Worm (Caenorhabditis elegans) whole organism, L4/young adult: ENCODE results near the gene mans-4.
A peak's percentile ranks its signal among the peaks of the same experiment; 100 is the strongest.

Experiments used
- W03F9.2 ChIP-seq: fragments of 150-350 bp; optimal IDR thresholded peaks from 2 replicates; lab custom pipeline; 2014; ENCODE audit warnings: missing biosample characterization, missing genetic modification characterization
- dao-5 ChIP-seq: sonication (generic microtip); optimal IDR thresholded peaks from 2 replicates; lab custom pipeline; 2016; ENCODE audit warnings: missing genotype, missing genetic modification characterization, moderate library complexity, missing compliant biosample characterization
- him-1 ChIP-seq: sonication (generic microtip); optimal IDR thresholded peaks from 2 replicates; lab custom pipeline; 2016; ENCODE audit warnings: missing genotype, missing genetic modification reagents, missing genetic modification characterization, missing compliant biosample characterization

mans-4 gene

DNA sequence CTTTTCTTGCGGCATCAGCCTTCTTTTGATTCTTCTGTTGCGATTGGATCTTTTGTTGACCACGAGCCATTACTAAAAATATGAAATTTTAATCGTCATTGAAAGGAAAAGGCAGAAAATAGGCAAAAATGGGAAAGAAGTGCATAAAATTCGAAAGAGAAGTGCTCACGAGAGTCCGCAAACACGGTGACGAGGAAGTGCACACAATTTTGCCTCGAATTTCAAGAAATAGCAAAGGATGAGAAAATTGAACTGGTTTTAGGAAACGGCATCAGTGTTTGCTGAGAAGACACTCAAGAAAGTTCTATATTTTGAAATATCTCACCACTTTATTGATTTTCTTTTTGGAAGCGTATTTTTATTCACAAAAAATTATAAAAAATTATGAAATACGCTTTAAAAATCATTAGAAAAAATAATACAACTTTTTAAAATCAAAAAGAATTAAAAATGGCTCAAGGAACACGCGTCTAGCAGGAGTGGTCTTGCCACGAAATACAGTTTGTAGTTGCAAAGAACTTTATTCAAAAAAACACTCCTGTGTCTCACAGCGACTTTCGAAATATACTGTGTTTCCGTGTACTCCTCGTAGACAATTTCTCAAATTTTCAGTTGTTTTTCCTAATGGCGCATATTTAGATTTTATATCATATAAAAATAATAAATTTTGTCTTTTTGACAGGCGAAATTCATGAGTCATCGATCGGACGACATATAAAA lies 18.0 kb upstream of the mans-4 start, which contains the start of the genes znf-706 and cpna-3:
Gene znf-706 (minus strand): TSS at position 72 of the 720 bp plus-strand sequence.
Gene cpna-3 (plus strand): TSS at position 683 of the 720 bp plus-strand sequence.
- TF ChIP-seq dao-5 (tag; lab: Kevin White, UChicago) (no peak), W03F9.2 (tag; lab: Kevin White, UChicago) (peak; percentile 52)

DNA sequence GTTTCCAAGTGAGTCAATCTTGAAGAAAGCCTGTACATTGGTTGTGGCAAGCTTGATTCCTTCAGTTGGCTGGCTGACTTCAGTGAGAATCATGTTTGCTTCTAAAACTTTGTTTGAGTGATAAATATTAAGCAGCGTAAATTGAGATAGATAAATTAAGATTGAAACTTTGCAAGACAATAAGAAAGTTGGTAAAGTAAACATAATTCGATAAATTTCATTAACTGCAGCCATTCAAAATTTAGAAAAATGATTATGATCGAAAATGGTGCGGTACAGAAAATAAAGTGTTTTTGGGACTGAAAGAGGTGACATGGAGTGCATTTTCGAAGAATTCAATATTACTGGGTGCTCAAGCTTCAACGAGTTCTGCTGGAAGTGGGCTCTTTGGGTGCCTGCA lies 17.2 kb upstream of the mans-4 start, which contains the start of gene icln-1:
Gene icln-1 (minus strand): TSS at position 101 of the 400 bp plus-strand sequence.
- TF ChIP-seq him-1 (tag; lab: Kevin White, UChicago) = no peak
- TF ChIP-seq W03F9.2 (tag; lab: Kevin White, UChicago) = no peak
- TF ChIP-seq dao-5 (tag; lab: Kevin White, UChicago) = no peak

DNA sequence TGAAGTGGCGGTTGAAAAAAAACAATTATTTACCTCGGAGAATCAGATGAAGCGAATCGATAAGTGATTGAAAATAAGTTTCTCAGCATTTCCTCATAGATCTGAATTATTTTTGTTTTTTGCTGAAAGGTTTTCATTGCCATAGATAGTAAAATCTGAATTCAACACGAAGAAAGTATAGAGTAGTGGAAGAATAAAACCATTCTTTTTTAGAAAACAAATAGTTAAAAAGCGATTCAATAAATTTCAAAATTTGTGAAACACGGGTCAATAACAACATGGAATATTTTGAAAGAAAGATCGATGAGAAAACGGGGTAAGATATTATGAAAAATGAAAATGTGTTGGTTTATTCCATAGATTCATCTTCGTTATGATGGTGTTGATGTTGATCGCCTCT lies 16.0 kb upstream of the mans-4 start, which contains the start of gene mrpl-42:
Gene mrpl-42 (minus strand): TSS at position 101 of the 400 bp plus-strand sequence.
- TF ChIP-seq W03F9.2 (tag; lab: Kevin White, UChicago) (no peak), dao-5 (tag; lab: Kevin White, UChicago) (no peak), him-1 (tag; lab: Kevin White, UChicago) (no peak)

DNA sequence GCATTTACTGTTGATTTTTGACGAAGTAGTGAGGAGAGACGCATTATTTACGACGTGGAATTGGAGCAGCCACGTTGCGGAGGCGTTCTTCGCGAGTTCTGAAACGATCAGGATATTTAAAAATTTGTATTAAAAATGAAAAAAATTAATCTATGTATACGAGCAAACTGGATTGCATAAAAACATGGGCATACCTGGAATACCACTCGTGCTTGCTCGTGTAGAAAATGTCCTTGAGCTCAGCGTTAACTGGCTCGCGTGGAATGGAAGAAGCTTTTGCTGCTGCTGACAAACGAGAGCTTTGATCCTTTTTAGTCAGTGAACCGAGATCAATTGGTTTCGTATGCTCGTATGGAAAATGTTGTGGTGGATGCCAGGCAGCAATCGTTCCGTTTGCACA lies 15.6 kb upstream of the mans-4 start, which contains the start of gene lpl-1:
Gene lpl-1 (minus strand): TSS at position 101 of the 400 bp plus-strand sequence.
- TF ChIP-seq W03F9.2 (tag; lab: Kevin White, UChicago) = no peak
- TF ChIP-seq dao-5 (tag; lab: Kevin White, UChicago) = no peak
- no peak for TF ChIP-seq him-1 (tag; lab: Kevin White, UChicago)

DNA sequence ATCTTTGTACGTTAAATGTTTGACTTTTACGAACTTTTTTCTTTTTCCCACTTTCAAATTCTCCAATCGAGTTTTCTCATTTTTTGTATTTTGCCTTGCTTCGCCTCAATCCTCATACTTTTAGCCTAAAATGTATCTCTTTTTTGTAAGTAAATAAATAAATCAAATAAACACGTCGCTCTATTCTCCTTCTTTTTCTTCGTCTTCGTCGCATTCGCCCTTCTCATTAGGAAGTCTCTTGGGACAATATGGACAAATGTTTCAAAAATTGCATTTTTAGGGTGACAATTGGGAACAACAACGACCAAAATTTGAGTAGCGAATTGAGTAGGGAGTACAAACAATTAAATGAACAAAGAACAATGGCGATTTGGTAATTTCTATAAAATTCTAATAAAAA lies 13.6 kb upstream of the mans-4 start:
- TF ChIP-seq W03F9.2 (tag; lab: Kevin White, UChicago) = no peak
- peak; percentile 17 for TF ChIP-seq him-1 (tag; lab: Kevin White, UChicago)

DNA sequence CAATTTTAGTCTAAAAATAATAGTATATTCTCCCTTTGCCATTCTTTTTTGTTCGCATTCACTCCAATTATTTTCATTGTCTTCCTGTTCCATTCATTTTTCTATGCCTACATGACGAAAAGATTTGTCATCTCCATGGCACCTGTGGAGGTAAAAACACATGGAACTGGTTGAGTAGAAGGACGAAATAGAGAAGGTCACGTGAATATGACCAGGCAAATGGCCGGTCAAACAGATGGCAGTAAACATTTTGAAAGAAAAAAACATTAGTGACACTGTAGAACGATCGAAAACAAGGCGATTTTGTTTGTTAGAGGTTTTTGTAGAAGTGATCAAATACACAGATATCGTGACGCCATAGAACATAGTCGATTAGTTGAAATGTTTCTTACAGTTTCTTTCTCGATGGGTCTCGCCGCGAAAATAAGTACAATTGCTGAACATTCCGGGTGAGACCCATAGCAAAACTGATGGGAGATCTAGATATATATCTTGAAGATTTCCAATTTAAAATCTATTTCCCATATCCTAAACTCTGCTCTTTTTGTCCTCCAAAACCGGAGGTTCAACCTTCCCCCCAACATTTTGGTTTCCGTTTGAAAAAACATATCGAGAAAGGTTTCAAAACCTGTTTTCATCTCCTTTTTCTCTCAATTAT lies 12.3 kb upstream of the mans-4 start:
- TF ChIP-seq W03F9.2 (tag; lab: Kevin White, UChicago) (no peak), dao-5 (tag; lab: Kevin White, UChicago) (no peak), him-1 (tag; lab: Kevin White, UChicago) (no peak)

DNA sequence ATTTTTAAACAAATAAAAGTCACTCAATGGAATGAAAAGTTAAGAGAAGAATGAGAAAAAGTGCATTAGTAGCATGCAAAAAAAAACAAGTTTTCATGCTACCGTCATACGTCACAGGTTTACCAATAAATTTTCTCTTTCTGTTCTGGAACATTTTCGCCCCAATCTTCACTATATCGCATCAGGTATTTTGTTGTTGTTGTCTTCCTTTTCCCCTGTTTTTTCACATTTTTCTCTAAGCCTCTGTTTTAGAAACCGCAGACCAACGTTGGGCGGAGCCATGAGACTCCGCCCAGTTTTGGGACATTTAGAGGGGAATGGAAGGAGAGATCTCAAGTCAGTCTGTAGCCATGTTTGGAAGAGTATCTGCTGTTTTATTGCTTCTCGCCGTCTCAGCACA lies 9.9 kb upstream of the mans-4 start, which contains the start of gene msa-1:
Gene msa-1 (plus strand): TSS at position 301 of the 400 bp plus-strand sequence.
- TF ChIP-seq dao-5 (tag; lab: Kevin White, UChicago) (no peak), him-1 (tag; lab: Kevin White, UChicago) (no peak), W03F9.2 (tag; lab: Kevin White, UChicago) (no peak)

DNA sequence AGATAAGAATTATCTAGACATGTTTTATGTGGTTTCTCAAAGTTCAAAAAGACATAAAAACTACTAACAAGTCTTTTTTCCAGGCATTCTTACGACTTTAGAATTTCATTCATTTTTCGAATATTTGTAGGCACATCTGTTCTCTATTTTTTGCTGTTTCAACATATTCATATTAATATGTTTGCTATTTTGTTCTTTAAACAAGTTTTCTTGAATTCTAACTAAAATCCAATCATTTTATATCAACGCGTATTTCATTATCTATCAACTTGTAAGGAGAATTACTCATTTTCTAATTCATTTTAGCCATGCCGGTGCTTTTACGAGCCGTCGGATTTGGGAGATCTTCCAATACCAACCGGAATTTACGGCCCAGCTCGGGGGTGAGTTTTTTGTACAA lies 3.7 kb upstream of the mans-4 start, which contains the start of gene twk-8:
Gene twk-8 (plus strand): TSS at position 301 of the 400 bp plus-strand sequence.
- TF ChIP-seq W03F9.2 (tag; lab: Kevin White, UChicago) (no peak), him-1 (tag; lab: Kevin White, UChicago) (no peak), dao-5 (tag; lab: Kevin White, UChicago) (no peak)

DNA sequence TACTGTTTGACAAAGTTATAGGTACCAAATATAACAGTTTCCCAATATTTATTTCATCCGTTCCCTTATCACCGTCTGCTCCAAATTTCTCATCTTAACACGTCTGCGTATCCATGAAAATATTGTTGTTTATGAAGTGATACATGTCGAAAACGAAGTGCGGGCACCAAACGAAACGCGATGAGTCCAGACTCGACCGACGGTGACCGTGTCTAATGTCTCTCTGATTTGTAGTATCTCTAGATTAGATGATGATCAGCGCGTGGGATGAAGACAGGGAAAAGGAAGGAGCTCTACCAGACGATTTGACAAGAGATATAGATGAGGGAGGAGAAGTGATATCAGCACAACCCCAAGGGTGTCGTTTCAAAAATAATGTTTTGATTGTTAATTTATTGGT lies 1.8 kb upstream of the mans-4 start:
- TF ChIP-seq W03F9.2 (tag; lab: Kevin White, UChicago) (no peak), him-1 (tag; lab: Kevin White, UChicago) (no peak), dao-5 (tag; lab: Kevin White, UChicago) (no peak)

DNA sequence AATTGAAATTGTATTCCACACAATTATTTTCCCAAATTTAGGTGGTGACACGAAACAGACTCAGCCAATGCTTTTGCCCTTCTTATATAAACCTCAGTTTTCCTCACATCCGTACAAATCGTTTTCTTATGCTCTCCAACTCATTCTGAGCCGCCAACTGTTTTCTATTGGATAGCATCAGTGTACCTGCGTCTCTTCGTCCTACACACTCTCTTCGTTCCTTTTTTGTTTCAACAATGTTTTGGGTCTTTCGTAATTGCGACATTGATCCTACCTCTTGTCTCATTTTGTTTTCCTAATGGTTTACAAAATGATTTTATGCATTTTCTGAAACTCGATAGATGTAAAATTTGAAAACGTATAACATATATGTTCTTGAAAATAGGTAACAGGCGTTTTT lies 961 bp upstream of the mans-4 start:
- no peak for TF ChIP-seq him-1 (tag; lab: Kevin White, UChicago)
- no peak for TF ChIP-seq dao-5 (tag; lab: Kevin White, UChicago)
- no peak for TF ChIP-seq W03F9.2 (tag; lab: Kevin White, UChicago)

DNA sequence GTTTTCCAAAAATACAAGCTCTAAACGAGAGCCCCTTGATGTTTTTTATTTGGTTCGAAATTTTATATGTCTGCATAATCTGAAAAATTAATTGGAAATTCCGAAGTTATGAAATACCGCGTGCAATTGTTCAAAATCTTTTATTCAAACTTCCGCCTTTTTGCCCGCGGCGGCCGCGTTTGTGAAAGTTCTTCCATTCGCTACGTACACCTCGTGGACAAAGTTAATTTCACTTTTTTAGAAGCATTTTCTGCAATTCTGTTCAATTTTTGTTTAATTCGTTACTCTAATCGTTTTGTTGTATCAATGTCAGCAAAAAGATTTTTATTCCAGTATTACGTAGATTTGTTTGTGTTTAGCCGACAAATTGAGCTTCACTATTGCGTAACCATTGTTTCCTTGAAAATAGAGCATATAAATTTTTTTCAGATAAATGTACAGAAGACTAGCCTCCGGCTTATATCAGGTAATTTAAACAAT lies 4.1 kb downstream of the mans-4 start, which contains the start of gene mppb-1:
Gene mppb-1 (plus strand): TSS at position 430 of the 480 bp plus-strand sequence.
- TF ChIP-seq W03F9.2 (tag; lab: Kevin White, UChicago) (peak; percentile 72), him-1 (tag; lab: Kevin White, UChicago) (peak; percentile 66), dao-5 (tag; lab: Kevin White, UChicago) (no peak)

DNA sequence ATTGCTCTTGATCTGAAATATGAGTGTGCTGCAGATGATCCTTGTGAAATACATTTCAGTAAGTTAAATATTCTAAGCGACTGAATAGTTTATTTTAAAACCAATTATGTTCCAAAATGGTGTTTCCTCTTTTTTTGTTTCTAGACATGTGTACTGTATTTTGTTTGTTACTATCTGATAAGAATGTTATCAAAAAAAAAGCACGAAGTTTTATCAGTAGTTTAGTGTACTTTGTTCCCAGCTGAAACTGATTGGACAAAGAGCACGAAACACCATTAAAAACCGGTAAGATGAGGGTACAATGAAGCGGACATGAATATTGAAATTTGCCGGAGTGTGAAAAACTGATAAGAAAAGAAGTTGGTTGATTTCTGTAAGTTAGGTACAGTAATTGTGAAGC lies 8.2 kb downstream of the mans-4 start:
- TF ChIP-seq him-1 (tag; lab: Kevin White, UChicago) = no peak
- no peak for TF ChIP-seq dao-5 (tag; lab: Kevin White, UChicago)
- no peak for TF ChIP-seq W03F9.2 (tag; lab: Kevin White, UChicago)

DNA sequence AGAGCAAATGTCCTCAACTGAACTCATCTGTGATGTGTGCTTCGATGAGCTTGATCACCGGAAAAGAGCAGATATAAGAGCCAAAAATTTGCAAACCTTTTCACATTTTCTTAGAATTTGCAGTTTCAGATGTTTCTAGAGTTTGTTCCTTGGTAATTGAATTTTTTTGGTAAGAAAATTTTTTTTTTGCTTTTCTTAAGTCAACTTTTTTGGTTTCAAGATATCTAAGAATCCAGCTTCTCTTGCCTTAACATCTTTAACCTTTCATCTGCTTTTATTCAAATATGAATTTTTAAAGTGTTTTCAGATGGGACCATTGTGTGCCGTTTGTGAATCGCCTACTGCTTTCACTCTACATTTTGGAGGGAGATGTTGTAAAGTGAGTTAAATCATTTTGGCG lies 8.7 kb downstream of the mans-4 start, which contains the start of gene nhr-11:
Gene nhr-11 (plus strand): TSS at position 301 of the 400 bp plus-strand sequence.
- TF ChIP-seq W03F9.2 (tag; lab: Kevin White, UChicago) (no peak), dao-5 (tag; lab: Kevin White, UChicago) (no peak)
